Worm (Caenorhabditis elegans) whole organism, L1 larva: ENCODE data around the gene trxr-1.

ENCODE experiments used
- C04F5.9 ChIP-seq: sonication (generic microtip); optimal IDR thresholded peaks from 2 replicates; lab custom pipeline; 2016; ENCODE audit warnings: missing genetic modification characterization, missing compliant biosample characterization
- C16A3.4 ChIP-seq: fragments of 150-350 bp; optimal IDR thresholded peaks from 2 replicates; lab custom pipeline; 2014; ENCODE audit warnings: missing biosample characterization, missing genetic modification characterization
- C34B4.2 ChIP-seq: sonication (generic microtip); optimal IDR thresholded peaks from 2 replicates; lab custom pipeline; 2017; ENCODE audit warnings: mild to moderate bottlenecking, missing genetic modification characterization, missing compliant biosample characterization
- alr-1 ChIP-seq: fragments of 200-800 bp; sonication (Bioruptor generic); optimal IDR thresholded peaks from 2 replicates; lab custom pipeline; 2018; ENCODE audit warnings: borderline replicate concordance, mild to moderate bottlenecking, missing genetic modification characterization, missing compliant biosample characterization
- aly-2 ChIP-seq: fragments of 150-350 bp; optimal IDR thresholded peaks from 2 replicates; lab custom pipeline; 2014; ENCODE audit warnings: missing biosample characterization, missing genetic modification characterization
- ama-1 ChIP-seq: fragments of 150-350 bp; optimal IDR thresholded peaks from 2 replicates; lab custom pipeline; 2014
- ces-1 ChIP-seq: fragments of 150-350 bp; optimal IDR thresholded peaks from 2 replicates; lab custom pipeline; 2014; ENCODE audit warnings: missing biosample characterization, missing genetic modification reagents, missing genetic modification characterization
- dpl-1 ChIP-seq, 3 experiments: fragments of 150-350 bp in 2 of 3; sonication (generic microtip) in 1 of 3; optimal IDR thresholded peaks; 2 replicates each; lab custom pipeline; 2014 to 2017; ENCODE audit warnings: missing biosample characterization in 3 of 3, missing genetic modification characterization in 3 of 3, missing genetic modification reagents in 3 of 3
- dsc-1 ChIP-seq: sonication (generic microtip); optimal IDR thresholded peaks from 2 replicates; lab custom pipeline; 2016; ENCODE audit warnings: mild to moderate bottlenecking, missing genetic modification characterization, missing compliant biosample characterization
- efl-3 ChIP-seq: fragments of 200-800 bp; sonication (Bioruptor generic); optimal IDR thresholded peaks from 2 replicates; lab custom pipeline; 2018; ENCODE audit warnings: mild to moderate bottlenecking, missing genetic modification characterization, missing compliant biosample characterization
- egl-27 ChIP-seq, 2 experiments: fragments of 150-350 bp in 1 of 2; sonication (generic microtip); optimal IDR thresholded peaks; 3 replicates each; lab custom pipeline; 2017 to 2018; ENCODE audit warnings: missing biosample characterization in 2 of 2, missing genetic modification characterization in 2 of 2, missing genetic modification reagents in 2 of 2
- elt-3 ChIP-seq, 6 experiments: fragments of 150-350 bp in 1 of 6; sonication (generic microtip); optimal IDR thresholded peaks; 2 replicates each; lab custom pipeline; 2017 to 2018; ENCODE audit warnings: missing biosample characterization in 6 of 6, missing genetic modification characterization in 6 of 6, inconsistent platforms in 1 of 6
- ets-5 ChIP-seq: fragments of 200-800 bp; sonication (Bioruptor generic); IDR thresholded peaks from 2 replicates; pipeline ENCODE4 v1.3.6; 2022; ENCODE audit warnings: missing genetic modification characterization, missing compliant biosample characterization
- fkh-10 ChIP-seq: sonication (generic microtip); optimal IDR thresholded peaks from 2 replicates; lab custom pipeline; 2017; ENCODE audit warnings: missing biosample characterization, missing genetic modification reagents, missing genetic modification characterization
- fkh-4 ChIP-seq: sonication (generic microtip); optimal IDR thresholded peaks from 2 replicates; lab custom pipeline; 2016; ENCODE audit warnings: missing compliant biosample characterization, missing genetic modification characterization, borderline replicate concordance
- fkh-8 ChIP-seq: sonication (generic microtip); optimal IDR thresholded peaks from 2 replicates; lab custom pipeline; 2016; ENCODE audit warnings: mild to moderate bottlenecking, missing genetic modification characterization, missing compliant biosample characterization
- fos-1 ChIP-seq: fragments of 150-350 bp; optimal IDR thresholded peaks from 2 replicates; lab custom pipeline; 2014; ENCODE audit warnings: missing biosample characterization, missing genetic modification characterization
- grh-1 ChIP-seq: fragments of 200-800 bp; sonication (Bioruptor generic); IDR thresholded peaks from 2 replicates; pipeline ENCODE4 v1.3.6; 2022; ENCODE audit warnings: missing genetic modification reagents, missing genetic modification characterization, missing compliant biosample characterization
- hlh-17 ChIP-seq: fragments of 200-800 bp; sonication (Bioruptor generic); optimal IDR thresholded peaks from 2 replicates; lab custom pipeline; 2018; ENCODE audit warnings: missing genetic modification characterization, mild to moderate bottlenecking, missing compliant biosample characterization, moderate library complexity, borderline replicate concordance
- hlh-4 ChIP-seq: sonication (generic microtip); optimal IDR thresholded peaks from 2 replicates; lab custom pipeline; 2016; ENCODE audit warnings: mild to moderate bottlenecking, missing genetic modification characterization, missing compliant biosample characterization
- isw-1 ChIP-seq: fragments of 200-800 bp; sonication (Bioruptor generic); IDR thresholded peaks from 2 replicates; pipeline ENCODE4 v1.3.6; 2022; ENCODE audit warnings: missing genetic modification characterization, missing compliant biosample characterization
- jun-1 ChIP-seq: fragments of 150-350 bp; optimal IDR thresholded peaks from 2 replicates; lab custom pipeline; 2014; ENCODE audit warnings: missing biosample characterization, missing genetic modification reagents, missing genetic modification characterization
- lin-13 ChIP-seq: fragments of 150-350 bp; optimal IDR thresholded peaks from 2 replicates; lab custom pipeline; 2014; ENCODE audit warnings: missing biosample characterization, missing genetic modification reagents, missing genetic modification characterization
- lin-39 ChIP-seq: fragments of 150-350 bp; optimal IDR thresholded peaks from 2 replicates; lab custom pipeline; 2014; ENCODE audit warnings: missing biosample characterization, missing genetic modification reagents, missing genetic modification characterization
- lir-3 ChIP-seq: sonication (generic microtip); optimal IDR thresholded peaks from 2 replicates; lab custom pipeline; 2016; ENCODE audit warnings: mild to moderate bottlenecking, missing genetic modification characterization, moderate library complexity, missing compliant biosample characterization; ENCODE audit not compliant: poor library complexity
- mep-1 ChIP-seq: fragments of 150-350 bp; optimal IDR thresholded peaks from 2 replicates; lab custom pipeline; 2014; ENCODE audit warnings: missing biosample characterization, missing genetic modification characterization
- nhr-11 ChIP-seq: fragments of 150-350 bp; optimal IDR thresholded peaks from 2 replicates; lab custom pipeline; 2014; ENCODE audit warnings: missing biosample characterization, missing genetic modification characterization
- nhr-12 ChIP-seq: sonication (generic microtip); optimal IDR thresholded peaks from 2 replicates; lab custom pipeline; 2017; ENCODE audit warnings: missing biosample characterization, missing genetic modification characterization
- nhr-20 ChIP-seq: sonication (generic microtip); optimal IDR thresholded peaks from 2 replicates; lab custom pipeline; 2016; ENCODE audit warnings: mild to moderate bottlenecking, missing genetic modification characterization, missing compliant biosample characterization
- nhr-28 ChIP-seq: fragments of 150-350 bp; optimal IDR thresholded peaks from 2 replicates; lab custom pipeline; 2014; ENCODE audit warnings: missing biosample characterization, missing genetic modification characterization
- nhr-47 ChIP-seq: sonication (generic microtip); optimal IDR thresholded peaks from 2 replicates; lab custom pipeline; 2016; ENCODE audit warnings: mild to moderate bottlenecking, missing genetic modification characterization, moderate library complexity, missing compliant biosample characterization
- nhr-71 ChIP-seq: sonication (generic microtip); optimal IDR thresholded peaks from 2 replicates; lab custom pipeline; 2016; ENCODE audit warnings: mild to moderate bottlenecking, missing genetic modification characterization, moderate library complexity, missing compliant biosample characterization
- nhr-76 ChIP-seq: sonication (generic microtip); optimal IDR thresholded peaks from 2 replicates; lab custom pipeline; 2017; ENCODE audit warnings: missing biosample characterization, missing genetic modification characterization
- nhr-84 ChIP-seq: sonication (generic microtip); optimal IDR thresholded peaks from 2 replicates; lab custom pipeline; 2017; ENCODE audit warnings: missing biosample characterization, missing genetic modification characterization
- nhr-85 ChIP-seq: sonication (generic microtip); peaks from one replicate; lab custom pipeline; 2016; ENCODE audit warnings: missing genetic modification characterization, inconsistent platforms, missing compliant biosample characterization
- nhr-90 ChIP-seq: sonication (generic microtip); optimal IDR thresholded peaks from 2 replicates; lab custom pipeline; 2016; ENCODE audit warnings: mild to moderate bottlenecking, missing genetic modification characterization, missing compliant biosample characterization; ENCODE audit not compliant: poor library complexity
- pag-3 ChIP-seq: sonication (generic microtip); optimal IDR thresholded peaks from 2 replicates; lab custom pipeline; 2017; ENCODE audit warnings: missing genetic modification characterization, mild to moderate bottlenecking, missing compliant biosample characterization, antibody characterized with exemption, borderline replicate concordance; ENCODE audit not compliant: insufficient read depth
- skn-1 ChIP-seq: fragments of 150-350 bp; optimal IDR thresholded peaks from 2 replicates; lab custom pipeline; 2014; ENCODE audit warnings: missing biosample characterization, missing genetic modification characterization
- snpc-4 ChIP-seq: fragments of 150-350 bp; optimal IDR thresholded peaks from 2 replicates; lab custom pipeline; 2014; ENCODE audit warnings: missing biosample characterization, missing genetic modification characterization
- snu-23 ChIP-seq: sonication (generic microtip); optimal IDR thresholded peaks from 2 replicates; lab custom pipeline; 2016; ENCODE audit warnings: missing genetic modification characterization, missing compliant biosample characterization
- sox-4 ChIP-seq: sonication (generic microtip); optimal IDR thresholded peaks from 2 replicates; lab custom pipeline; 2016; ENCODE audit warnings: missing genetic modification characterization, missing compliant biosample characterization
- sptf-1 ChIP-seq: fragments of 150-350 bp; optimal IDR thresholded peaks from 2 replicates; lab custom pipeline; 2014; ENCODE audit warnings: missing biosample characterization, missing genetic modification characterization
- sup-37 ChIP-seq: fragments of 200-800 bp; sonication (Bioruptor generic); optimal IDR thresholded peaks from 2 replicates; lab custom pipeline; 2018; ENCODE audit warnings: mild to moderate bottlenecking, missing genetic modification characterization, missing compliant biosample characterization
- swsn-7 ChIP-seq: sonication (generic microtip); optimal IDR thresholded peaks from 2 replicates; lab custom pipeline; 2016; ENCODE audit warnings: missing genetic modification characterization, missing compliant biosample characterization
- tbx-2 ChIP-seq: sonication (generic microtip); optimal IDR thresholded peaks from 2 replicates; lab custom pipeline; 2016; ENCODE audit warnings: missing genetic modification characterization, missing compliant biosample characterization
- tlp-1 ChIP-seq: fragments of 150-350 bp; optimal IDR thresholded peaks from 2 replicates; lab custom pipeline; 2014; ENCODE audit warnings: missing biosample characterization, missing genetic modification characterization
- unc-130 ChIP-seq: fragments of 150-350 bp; optimal IDR thresholded peaks from 2 replicates; lab custom pipeline; 2017; ENCODE audit warnings: missing biosample characterization, missing genetic modification characterization, inconsistent platforms
- unc-86 ChIP-seq: sonication (generic microtip); optimal IDR thresholded peaks from 2 replicates; lab custom pipeline; 2016; ENCODE audit warnings: missing genetic modification characterization, missing compliant biosample characterization
- unc-98 ChIP-seq: fragments of 200-800 bp; sonication (Bioruptor generic); IDR thresholded peaks from 2 replicates; pipeline ENCODE4 v1.3.6; 2022; ENCODE audit warnings: missing genetic modification characterization, missing compliant biosample characterization
- vab-15 ChIP-seq: sonication (generic microtip); optimal IDR thresholded peaks from 2 replicates; lab custom pipeline; 2017; ENCODE audit warnings: missing genotype, mild to moderate bottlenecking, missing genetic modification characterization, missing compliant biosample characterization
- zip-4 ChIP-seq: fragments of 200-800 bp; sonication (Bioruptor generic); optimal IDR thresholded peaks from 2 replicates; lab custom pipeline; 2018; ENCODE audit warnings: mild to moderate bottlenecking, missing genetic modification characterization, moderate library complexity, missing compliant biosample characterization
- ztf-11 ChIP-seq, 2 experiments: sonication (generic microtip); optimal IDR thresholded peaks; 2 replicates each; lab custom pipeline; 2016 to 2017; ENCODE audit warnings: missing genetic modification characterization in 2 of 2, missing biosample characterization in 1 of 2, missing compliant biosample characterization in 1 of 2

trxr-1 gene

ce11 chrIV:7044552-7045139 lies 32.9 kb downstream of the trxr-1 start, which contains the start of gene tin-9.1:
Gene tin-9.1 (minus strand): TSS chrIV:7044602.
- TF ChIP-seq hlh-4 (tag; lab: Kevin White, UChicago) (no peak), nhr-47 (tag; lab: Kevin White, UChicago) (peak; percentile 86), tlp-1 (tag; lab: Kevin White, UChicago) (no peak), dsc-1 (peak; percentile 85), isw-1 (GFP tag; lab: Robert Waterston, UW) (peak; percentile 70), unc-130 (tag; lab: Kevin White, UChicago) (peak; percentile 67), nhr-12 (no peak), unc-98 (GFP tag; lab: Robert Waterston, UW) (no peak), ztf-11 (tag; optimal IDR thresholded peaks at IDR 0.05; lab: Kevin White, UChicago) (peak in 1 of 2 experiments; percentile 69), tbx-2 (tag; lab: Kevin White, UChicago) (peak; percentile 84), fos-1 (peak; percentile 68), lin-13 (GFP tag; lab: Kevin White, UChicago) (peak; percentile 85), mep-1 (tag; lab: Kevin White, UChicago) (peak; percentile 95), aly-2 (tag; lab: Kevin White, UChicago) (peak; percentile 60), vab-15 (no peak), C16A3.4 (peak; percentile 78), nhr-20 (tag; lab: Kevin White, UChicago) (peak; percentile 91), nhr-84 (tag; lab: Kevin White, UChicago) (no peak), C34B4.2 (tag; lab: Kevin White, UChicago) (no peak), zip-4 (GFP tag; lab: Kevin White, UChicago) (peak; percentile 26), sup-37 (GFP tag; lab: Kevin White, UChicago) (no peak), alr-1 (tag; lab: Kevin White, UChicago) (no peak), C04F5.9 (tag; lab: Kevin White, UChicago) (peak; percentile 5), unc-86 (tag; lab: Kevin White, UChicago) (peak; percentile 76), snpc-4 (tag; lab: Kevin White, UChicago) (peak; percentile 80), hlh-17 (GFP tag; lab: Kevin White, UChicago) (no peak), fkh-4 (tag; lab: Kevin White, UChicago) (peak; percentile 28), fkh-10 (GFP tag; lab: Kevin White, UChicago) (no peak), nhr-85 (tag; lab: Kevin White, UChicago) (peak; percentile 84), fkh-8 (tag; lab: Kevin White, UChicago) (peak; percentile 69), skn-1 (tag; lab: Kevin White, UChicago) (peak; percentile 89), dpl-1 (GFP tag; optimal IDR thresholded peaks at IDR 0.05; lab: Kevin White, UChicago) (peak; percentile 68 to 83 (median 81)), jun-1 (tag; lab: Kevin White, UChicago) (peak; percentile 72), snu-23 (GFP tag; lab: Kevin White, UChicago) (peak; percentile 89), egl-27 (tag; optimal IDR thresholded peaks at IDR 0.05; lab: Kevin White, UChicago) (no peak), sox-4 (tag; lab: Kevin White, UChicago) (peak; percentile 32), ets-5 (GFP tag; lab: Robert Waterston, UW) (no peak), lir-3 (peak; percentile 39), nhr-90 (tag; lab: Kevin White, UChicago) (peak; percentile 74), elt-3 (tag; optimal IDR thresholded peaks at IDR 0.05; lab: Kevin White, UChicago) (peak in 2 of 6 experiments; percentile 53 to 75), nhr-71 (peak; percentile 92), nhr-76 (tag; lab: Kevin White, UChicago) (no peak), ces-1 (GFP tag; lab: Kevin White, UChicago) (no peak), pag-3 (no peak), grh-1 (peak; percentile 57; the same call in 1 of the 2 replicates), ama-1 (lab: Kevin White, UChicago) (peak; percentile 16), efl-3 (GFP tag; lab: Kevin White, UChicago) (no peak), nhr-11 (tag; lab: Kevin White, UChicago) (peak; percentile 43), lin-39 (tag; lab: Kevin White, UChicago) (peak; percentile 76), swsn-7 (tag; lab: Kevin White, UChicago) (peak; percentile 87), sptf-1 (tag; lab: Kevin White, UChicago) (no peak), nhr-28 (tag; lab: Kevin White, UChicago) (no peak)
